Fruit fly (Drosophila melanogaster) whole organism, embryonic: ENCODE results near the gene Vdup1.
A peak's percentile ranks its signal among the peaks of the same experiment; 100 is the strongest.

ENCODE experiments used
- Abd-B ChIP-seq: fragments of 200-800 bp; sonication (Bioruptor generic); optimal IDR thresholded peaks from 2 replicates; lab custom pipeline; 2018; ENCODE audit warnings: missing biosample characterization, mild to moderate bottlenecking, missing genetic modification characterization, moderate library complexity
- Bdp1 ChIP-seq: fragments of 200-800 bp; sonication (Bioruptor generic); optimal IDR thresholded peaks from 3 replicates; lab custom pipeline; 2016; ENCODE audit warnings: missing biosample characterization, missing genetic modification characterization
- Blimp-1 ChIP-seq: fragments of 200-800 bp; sonication (Bioruptor generic); optimal IDR thresholded peaks from 3 replicates; lab custom pipeline; 2018; ENCODE audit warnings: missing biosample characterization, missing genetic modification characterization, mild to moderate bottlenecking, moderate library complexity, missing genetic modification reagents
- CG10565 ChIP-seq: fragments of 200-800 bp; sonication (Bioruptor generic); optimal IDR thresholded peaks from 3 replicates; lab custom pipeline; 2016; ENCODE audit warnings: missing biosample characterization, mild to moderate bottlenecking, missing genetic modification characterization
- CG12155 ChIP-seq: fragments of 200-800 bp; sonication (Bioruptor generic); optimal IDR thresholded peaks from 3 replicates; lab custom pipeline; 2016; ENCODE audit warnings: missing biosample characterization, missing genetic modification characterization
- CG12744 ChIP-seq: fragments of 200-800 bp; sonication (Bioruptor generic); optimal IDR thresholded peaks from 2 replicates; lab custom pipeline; 2016; ENCODE audit warnings: missing biosample characterization, missing genetic modification characterization
- CG13123 ChIP-seq: fragments of 200-800 bp; sonication (Bioruptor generic); optimal IDR thresholded peaks from 2 replicates; lab custom pipeline; 2016; ENCODE audit warnings: missing biosample characterization, missing genetic modification characterization
- CG13624 ChIP-seq: fragments of 200-800 bp; sonication (Bioruptor generic); optimal IDR thresholded peaks from 2 replicates; lab custom pipeline; 2016; ENCODE audit warnings: missing biosample characterization, missing genetic modification characterization
- CG16813 ChIP-seq: fragments of 200-800 bp; sonication (Bioruptor generic); IDR thresholded peaks from 3 replicates; pipeline ENCODE4 v1.3.6; 2022; ENCODE audit warnings: missing biosample characterization, missing genetic modification characterization; ENCODE audit not compliant: partially characterized antibody
- CG17359 ChIP-seq: fragments of 200-800 bp; sonication (Bioruptor generic); optimal IDR thresholded peaks from 3 replicates; lab custom pipeline; 2018; ENCODE audit warnings: missing biosample characterization, mild to moderate bottlenecking, missing genetic modification characterization, moderate library complexity
- CG2129 ChIP-seq: fragments of 200-800 bp; sonication (Bioruptor generic); IDR thresholded peaks from 2 replicates; pipeline ENCODE4 v1.3.6; 2022; ENCODE audit warnings: missing biosample characterization, missing genetic modification characterization; ENCODE audit not compliant: partially characterized antibody
- CG2199 ChIP-seq: fragments of 200-800 bp; sonication (Bioruptor generic); IDR thresholded peaks from 3 replicates; pipeline ENCODE4 v1.3.6; 2022; ENCODE audit warnings: missing biosample characterization, missing genetic modification characterization
- CG3995 ChIP-seq: fragments of 200-800 bp; sonication (Bioruptor generic); optimal IDR thresholded peaks from 3 replicates; lab custom pipeline; 2016; ENCODE audit warnings: missing biosample characterization, missing genetic modification characterization
- CG4404 ChIP-seq: fragments of 200-800 bp; sonication (Bioruptor generic); IDR thresholded peaks from 2 replicates; pipeline ENCODE4 v1.3.6; 2022; ENCODE audit warnings: missing biosample characterization, missing genetic modification characterization
- CG4820 ChIP-seq: fragments of 200-800 bp; sonication (Bioruptor generic); optimal IDR thresholded peaks from 3 replicates; lab custom pipeline; 2016; ENCODE audit warnings: missing biosample characterization, missing genetic modification characterization
- CG5245 ChIP-seq: fragments of 200-800 bp; sonication (Bioruptor generic); optimal IDR thresholded peaks from 3 replicates; lab custom pipeline; 2016; ENCODE audit warnings: missing biosample characterization, missing genetic modification characterization
- CG7786 ChIP-seq: fragments of 200-800 bp; sonication (Bioruptor generic); optimal IDR thresholded peaks from 2 replicates; lab custom pipeline; 2016; ENCODE audit warnings: missing biosample characterization, missing genetic modification characterization
- CHES-1-like ChIP-seq: fragments of 200-800 bp; sonication (Bioruptor generic); optimal IDR thresholded peaks from 2 replicates; lab custom pipeline; 2016; ENCODE audit warnings: missing biosample characterization, missing genetic modification characterization
- Camta ChIP-seq: fragments of 200-800 bp; sonication (Bioruptor generic); optimal IDR thresholded peaks from 2 replicates; lab custom pipeline; 2016; ENCODE audit warnings: missing biosample characterization, missing genetic modification characterization
- CoRest ChIP-seq: fragments of 200-800 bp; sonication (Bioruptor generic); optimal IDR thresholded peaks from 3 replicates; lab custom pipeline; 2018; ENCODE audit warnings: missing biosample characterization, mild to moderate bottlenecking, missing genetic modification characterization, moderate library complexity
- D19A ChIP-seq: fragments of 200-800 bp; optimal IDR thresholded peaks from 3 replicates; lab custom pipeline; 2019; ENCODE audit warnings: missing biosample characterization, mild to moderate bottlenecking, missing genetic modification characterization, moderate library complexity
- Deaf1 ChIP-seq: fragments of 200-800 bp; optimal IDR thresholded peaks from 3 replicates; lab custom pipeline; 2019; ENCODE audit warnings: missing biosample characterization, mild to moderate bottlenecking, missing genetic modification characterization, moderate library complexity
- E2f1 ChIP-seq: fragments of 200-800 bp; sonication (Bioruptor generic); IDR thresholded peaks from 2 replicates; pipeline ENCODE4 v1.3.6; 2022; ENCODE audit warnings: missing biosample characterization, missing genetic modification characterization
- HLH3B ChIP-seq: fragments of 200-800 bp; sonication (Bioruptor generic); IDR thresholded peaks from 2 replicates; pipeline ENCODE4 v1.3.6; 2022; ENCODE audit warnings: missing biosample characterization, missing genetic modification characterization
- HmgZ ChIP-seq: fragments of 200-800 bp; sonication (Bioruptor generic); optimal IDR thresholded peaks from 2 replicates; lab custom pipeline; 2018; ENCODE audit warnings: missing biosample characterization, mild to moderate bottlenecking, missing genetic modification characterization
- Hmr ChIP-seq: fragments of 200-800 bp; sonication (Bioruptor generic); optimal IDR thresholded peaks from 3 replicates; lab custom pipeline; 2017; ENCODE audit warnings: mild to moderate bottlenecking, missing biosample characterization, missing genetic modification reagents, missing genetic modification characterization
- Hr39 ChIP-seq: fragments of >200 bp; optimal IDR thresholded peaks from 2 replicates; lab custom pipeline; 2017
- Lim3 ChIP-seq: fragments of 200-800 bp; sonication (Bioruptor generic); IDR thresholded peaks from 2 replicates; pipeline ENCODE4 v1.3.6; 2022; ENCODE audit warnings: missing biosample characterization, missing genetic modification characterization
- Pdp1 ChIP-seq, 2 experiments: fragments of 200-800 bp; sonication (Bioruptor generic); optimal IDR thresholded peaks; 3 replicates each; lab custom pipeline; 2016; ENCODE audit warnings: missing biosample characterization in 2 of 2, missing genetic modification characterization in 2 of 2, mild to moderate bottlenecking in 1 of 2, moderate library complexity in 1 of 2
- Sin3A ChIP-seq: fragments of >200 bp; optimal IDR thresholded peaks from 2 replicates; lab custom pipeline; 2018
- ac ChIP-seq: fragments of 200-800 bp; sonication (Bioruptor generic); optimal IDR thresholded peaks from 3 replicates; lab custom pipeline; 2017; ENCODE audit warnings: missing biosample characterization, mild to moderate bottlenecking, missing genetic modification characterization
- chif ChIP-seq, 2 experiments: fragments of 200-800 bp; sonication (Bioruptor generic); optimal IDR thresholded peaks; 3 replicates each; lab custom pipeline; 2016; ENCODE audit warnings: missing biosample characterization in 2 of 2, missing genetic modification characterization in 2 of 2
- ci ChIP-seq: fragments of 200-800 bp; sonication (Bioruptor generic); IDR thresholded peaks from 3 replicates; pipeline ENCODE4 v1.3.6; 2022; ENCODE audit warnings: missing biosample characterization, missing genetic modification characterization
- dmrt11E ChIP-seq: fragments of 200-800 bp; sonication (Bioruptor generic); optimal IDR thresholded peaks from 3 replicates; lab custom pipeline; 2018; ENCODE audit warnings: missing biosample characterization, mild to moderate bottlenecking, missing genetic modification characterization, moderate library complexity
- eve ChIP-seq, 2 experiments: fragments of >200 bp; optimal IDR thresholded peaks; 2 replicates each; lab custom pipeline; 2017; ENCODE audit warnings: missing biosample characterization in 2 of 2, missing genetic modification characterization in 2 of 2
- ewg ChIP-seq: fragments of 200-800 bp; sonication (Bioruptor generic); optimal IDR thresholded peaks from 3 replicates; lab custom pipeline; 2017; ENCODE audit warnings: mild to moderate bottlenecking, missing biosample characterization, missing genetic modification reagents, missing genetic modification characterization
- exex ChIP-seq: fragments of 200-800 bp; sonication (Bioruptor generic); optimal IDR thresholded peaks from 4 replicates; lab custom pipeline; 2018; ENCODE audit warnings: missing biosample characterization, mild to moderate bottlenecking, missing genetic modification characterization, moderate library complexity
- hkb ChIP-seq, 2 experiments: fragments of 200-800 bp in 1 of 2; fragments of >200 bp in 1 of 2; sonication (Bioruptor generic) in 1 of 2; IDR thresholded peaks in 1 of 2; optimal IDR thresholded peaks in 1 of 2; 2 replicates each; pipeline versions ENCODE4 v1.3.6 to Lab custom; 2017 to 2022; ENCODE audit warnings: missing biosample characterization in 1 of 2, missing genetic modification characterization in 1 of 2
- ind ChIP-seq: fragments of 200-800 bp; sonication (Bioruptor generic); optimal IDR thresholded peaks from 3 replicates; lab custom pipeline; 2016; ENCODE audit warnings: missing biosample characterization, missing genetic modification characterization
- lab ChIP-seq: fragments of 200-800 bp; sonication (Bioruptor generic); optimal IDR thresholded peaks from 3 replicates; lab custom pipeline; 2017; ENCODE audit warnings: missing biosample characterization, missing genetic modification characterization, mild to moderate bottlenecking, moderate library complexity, missing genetic modification reagents
- maf-S ChIP-seq: fragments of 200-800 bp; sonication (Bioruptor generic); optimal IDR thresholded peaks from 2 replicates; lab custom pipeline; 2016; ENCODE audit warnings: missing biosample characterization, missing genetic modification characterization
- pros ChIP-seq: fragments of 200-800 bp; sonication (Bioruptor generic); optimal IDR thresholded peaks from 3 replicates; lab custom pipeline; 2019; ENCODE audit warnings: missing biosample characterization, mild to moderate bottlenecking, missing genetic modification characterization, moderate library complexity
- sens ChIP-seq: fragments of 200-800 bp; sonication (Bioruptor generic); peaks from one replicate; lab custom pipeline; 2016; ENCODE audit warnings: missing biosample characterization, missing genetic modification characterization
- slbo ChIP-seq: fragments of 200-800 bp; sonication (Bioruptor generic); IDR thresholded peaks from 2 replicates; pipeline ENCODE4 v1.3.6; 2022; ENCODE audit warnings: missing biosample characterization, missing genetic modification characterization
- slp2 ChIP-seq: fragments of 200-800 bp; sonication (Bioruptor generic); optimal IDR thresholded peaks from 2 replicates; lab custom pipeline; 2016; ENCODE audit warnings: missing biosample characterization, missing genetic modification characterization
- stwl ChIP-seq: fragments of 200-800 bp; sonication (Bioruptor generic); optimal IDR thresholded peaks from 3 replicates; lab custom pipeline; 2018; ENCODE audit warnings: missing biosample characterization, mild to moderate bottlenecking, missing genetic modification characterization, moderate library complexity
- sug ChIP-seq: fragments of 200-800 bp; optimal IDR thresholded peaks from 2 replicates; lab custom pipeline; 2019; ENCODE audit warnings: missing biosample characterization, mild to moderate bottlenecking, missing genetic modification characterization, moderate library complexity
- ttk ChIP-seq: fragments of 200-800 bp; sonication (Bioruptor generic); IDR thresholded peaks from 2 replicates; pipeline ENCODE4 v2.1.2; 2022; ENCODE audit warnings: missing biosample characterization, missing genetic modification characterization

Gene Vdup1

DNA sequence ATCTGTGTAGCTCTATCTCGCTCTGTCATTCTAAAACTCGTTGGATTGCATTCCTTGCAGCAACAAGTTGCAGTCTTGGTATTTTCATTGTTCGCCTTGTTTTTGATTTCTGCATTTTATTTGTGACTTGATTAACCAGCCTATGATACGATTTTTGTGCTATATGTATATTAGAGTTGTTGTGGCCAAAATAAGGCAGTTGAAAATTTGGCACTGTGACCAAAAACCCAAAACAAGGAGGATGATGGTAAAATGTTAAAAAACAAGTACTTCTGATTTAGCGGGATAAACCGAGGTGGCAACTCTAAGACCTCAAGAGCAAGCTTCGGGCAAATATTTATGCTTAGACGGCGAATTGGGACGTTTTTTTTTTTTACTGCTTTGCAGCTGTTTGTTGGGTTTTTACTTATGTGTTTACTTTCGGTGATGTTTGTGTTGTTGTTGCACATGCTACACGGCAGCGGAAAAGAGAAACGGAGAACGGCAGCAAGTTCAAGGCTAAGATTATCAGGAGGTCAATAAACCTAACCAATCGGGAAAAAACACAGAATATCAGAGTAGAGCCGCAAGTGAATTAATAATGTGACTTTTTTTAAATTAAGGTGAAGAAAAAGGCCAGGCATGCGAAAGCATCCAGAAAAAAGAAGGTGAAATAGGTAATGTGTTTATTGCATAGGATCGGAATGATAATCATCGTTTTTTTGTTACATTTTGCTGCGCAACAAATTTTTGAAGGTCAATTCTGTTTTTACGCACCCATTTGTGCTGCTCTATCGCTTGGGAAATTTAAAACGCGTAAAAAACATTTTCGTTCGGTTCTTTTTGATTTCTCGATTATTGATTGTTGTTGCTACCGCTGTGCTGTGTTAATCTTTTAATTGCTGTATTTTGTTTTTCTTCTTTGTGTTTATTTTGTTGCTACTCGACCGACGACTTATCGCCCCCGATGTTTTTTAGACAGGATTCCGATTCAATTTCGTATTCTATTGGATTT is 38.9 kb downstream of the Vdup1 start:
- TF ChIP-seq E2f1 (GFP tag; lab: Robert Waterston, UW), result no peak
- TF ChIP-seq ttk, result no peak
- TF ChIP-seq sug (tag; lab: Kevin White, UChicago), result peak; percentile 52
- peak in 1 of 2 experiments; percentile 36 for TF ChIP-seq eve (GFP tag; optimal IDR thresholded peaks at IDR 0.05; lab: Kevin White, UChicago)
- TF ChIP-seq Camta (GFP tag; lab: Kevin White, UChicago), result no peak
- TF ChIP-seq slp2 (GFP tag; lab: Kevin White, UChicago), result no peak
- TF ChIP-seq dmrt11E (tag; lab: Kevin White, UChicago), result peak; percentile 14
- peak; percentile 8 for TF ChIP-seq ind (GFP tag; lab: Kevin White, UChicago)
- TF ChIP-seq CG16813, result 0 out of 3 replicates have a peak, but pooled peaks have one; percentile 28
- TF ChIP-seq CG10565, result no peak
- TF ChIP-seq CG4404 (GFP tag; lab: Robert Waterston, UW), result no peak
- peak; percentile 49 for TF ChIP-seq Blimp-1
- no peak for TF ChIP-seq CG12155 (GFP tag; lab: Kevin White, UChicago)
- peak in 1 of 2 experiments; percentile 58 for TF ChIP-seq Pdp1 (GFP tag; optimal IDR thresholded peaks at IDR 0.05; lab: Kevin White, UChicago)
- TF ChIP-seq Lim3 (GFP tag; lab: Robert Waterston, UW), result no peak
- no peak for TF ChIP-seq hkb (optimal IDR thresholded peaks at IDR 0.05; lab: Kevin White, UChicago)
- no peak for TF ChIP-seq hkb (GFP tag; IDR thresholded peaks at IDR 0.05; lab: Robert Waterston, UW)
- TF ChIP-seq CHES-1-like, result no peak
- peak; percentile 17 for TF ChIP-seq D19A
- TF ChIP-seq Deaf1 (tag; lab: Kevin White, UChicago), result peak; percentile 14
- TF ChIP-seq CG17359 (tag; lab: Kevin White, UChicago), result no peak
- peak; percentile 53 for TF ChIP-seq CG13624 (GFP tag; lab: Kevin White, UChicago)
- TF ChIP-seq CG5245, result no peak
- no peak for TF ChIP-seq lab (GFP tag; lab: Kevin White, UChicago)
- TF ChIP-seq pros (GFP tag; lab: Kevin White, UChicago), result no peak
- no peak for TF ChIP-seq CG2129 (GFP tag; lab: Robert Waterston, UW)
- 0 out of 3 replicates have a peak, but pooled peaks have one; percentile 31 for TF ChIP-seq ci
- no peak for TF ChIP-seq CG12744 (GFP tag; lab: Kevin White, UChicago)
- TF ChIP-seq Sin3A (lab: Kevin White, UChicago), result no peak
- peak; percentile 71 for TF ChIP-seq sens
- no peak for TF ChIP-seq ac (GFP tag; lab: Kevin White, UChicago)
- TF ChIP-seq CG2199 (GFP tag; lab: Robert Waterston, UW), result 0 out of 3 replicates have a peak, but pooled peaks have one; percentile 51
- TF ChIP-seq Abd-B (GFP tag; lab: Kevin White, UChicago), result no peak
- TF ChIP-seq Bdp1 (GFP tag; lab: Kevin White, UChicago), result no peak
- TF ChIP-seq Hr39 (lab: Kevin White, UChicago), result no peak
- no peak for TF ChIP-seq CoRest (tag; lab: Kevin White, UChicago)
- TF ChIP-seq HmgZ (tag; lab: Kevin White, UChicago), result no peak
- peak; percentile 88 for TF ChIP-seq stwl (tag; lab: Kevin White, UChicago)
- peak; percentile 29 for TF ChIP-seq Hmr
- TF ChIP-seq chif (GFP tag; optimal IDR thresholded peaks at IDR 0.05; lab: Kevin White, UChicago), result no peak
- TF ChIP-seq CG4820 (GFP tag; lab: Kevin White, UChicago), result peak; percentile 13
- TF ChIP-seq HLH3B, result no peak
- TF ChIP-seq CG7786, result no peak
- peak; percentile 78 for TF ChIP-seq exex
- no peak for TF ChIP-seq CG13123 (GFP tag; lab: Kevin White, UChicago)
- TF ChIP-seq CG3995 (GFP tag; lab: Kevin White, UChicago), result peak; percentile 9
- TF ChIP-seq ewg (GFP tag; lab: Kevin White, UChicago), result no peak
- TF ChIP-seq slbo (GFP tag; lab: Robert Waterston, UW), result 0 out of 2 replicates have a peak, but pooled peaks have one; percentile 6
- no peak for TF ChIP-seq maf-S (GFP tag; lab: Kevin White, UChicago)
